Worm (Caenorhabditis elegans) whole organism, early embryonic: ENCODE measurements around the gene lin-46.

Experiments used
- B0310.2 ChIP-seq: sonication (generic microtip); optimal IDR thresholded peaks from 2 replicates; lab custom pipeline; 2016; ENCODE audit warnings: mild to moderate bottlenecking, missing genetic modification characterization, missing compliant biosample characterization
- F13C5.2 ChIP-seq: sonication (generic microtip); optimal IDR thresholded peaks from 2 replicates; lab custom pipeline; 2017; ENCODE audit warnings: mild to moderate bottlenecking, missing genetic modification characterization, inconsistent platforms, missing compliant biosample characterization
- aly-1 ChIP-seq: sonication (generic microtip); optimal IDR thresholded peaks from 2 replicates; lab custom pipeline; 2016; ENCODE audit warnings: missing genetic modification characterization, missing compliant biosample characterization
- ama-1 ChIP-seq: fragments of 150-350 bp; optimal IDR thresholded peaks from 2 replicates; lab custom pipeline; 2014
- ceh-13 ChIP-seq: fragments of 200-800 bp; sonication (Bioruptor generic); optimal IDR thresholded peaks from 2 replicates; lab custom pipeline; 2018; ENCODE audit warnings: mild to moderate bottlenecking, missing genetic modification characterization, missing compliant biosample characterization
- ceh-36 ChIP-seq: sonication (generic microtip); optimal IDR thresholded peaks from 2 replicates; lab custom pipeline; 2016; ENCODE audit warnings: missing genetic modification characterization, inconsistent platforms, missing compliant biosample characterization
- ets-7 ChIP-seq: sonication (generic microtip); optimal IDR thresholded peaks from 2 replicates; lab custom pipeline; 2016; ENCODE audit warnings: missing genotype, missing genetic modification characterization, missing compliant biosample characterization
- flt-1 ChIP-seq: fragments of 200-800 bp; sonication (Bioruptor generic); IDR thresholded peaks from 2 replicates; pipeline ENCODE4 v1.3.6; 2022; ENCODE audit warnings: missing genetic modification characterization, missing compliant biosample characterization
- hmbx-1 ChIP-seq: sonication (generic microtip); optimal IDR thresholded peaks from 2 replicates; lab custom pipeline; 2016; ENCODE audit warnings: mild to moderate bottlenecking, missing genetic modification characterization, missing compliant biosample characterization
- hmg-4 ChIP-seq: fragments of 200-800 bp; sonication (Bioruptor generic); optimal IDR thresholded peaks from 2 replicates; lab custom pipeline; 2018; ENCODE audit warnings: mild to moderate bottlenecking, missing genetic modification characterization, missing compliant biosample characterization
- hnd-1 ChIP-seq: sonication (generic microtip); optimal IDR thresholded peaks from 2 replicates; lab custom pipeline; 2016; ENCODE audit warnings: missing genetic modification characterization, missing compliant biosample characterization
- pes-1 ChIP-seq: fragments of 200-800 bp; sonication (Bioruptor generic); IDR thresholded peaks from 2 replicates; pipeline ENCODE4 v1.3.6; 2022; ENCODE audit warnings: missing genetic modification reagents, missing genetic modification characterization, missing compliant biosample characterization
- scrt-1 ChIP-seq: fragments of 200-800 bp; sonication (Bioruptor generic); IDR thresholded peaks from 2 replicates; pipeline ENCODE4 v1.3.6; 2022; ENCODE audit warnings: missing genetic modification characterization, missing compliant biosample characterization
- sea-1 ChIP-seq: fragments of 200-800 bp; sonication (Bioruptor generic); conservative IDR thresholded peaks from 2 replicates; pipeline ENCODE4 v1.3.6; 2022; ENCODE audit warnings: missing genetic modification characterization, missing compliant biosample characterization
- tbx-11 ChIP-seq: fragments of 200-800 bp; sonication (Bioruptor generic); IDR thresholded peaks from 2 replicates; pipeline ENCODE4 v1.3.6; 2022; ENCODE audit warnings: missing genetic modification characterization, missing compliant biosample characterization
- tbx-37 ChIP-seq: fragments of 200-800 bp; sonication (Bioruptor generic); conservative IDR thresholded peaks from 2 replicates; pipeline ENCODE4 v1.3.6; 2022; ENCODE audit warnings: missing genetic modification reagents, missing genetic modification characterization, missing compliant biosample characterization
- tra-4 ChIP-seq: sonication (generic microtip); optimal IDR thresholded peaks from 2 replicates; lab custom pipeline; 2017; ENCODE audit warnings: missing genetic modification characterization, missing compliant biosample characterization

Gene lin-46

DNA sequence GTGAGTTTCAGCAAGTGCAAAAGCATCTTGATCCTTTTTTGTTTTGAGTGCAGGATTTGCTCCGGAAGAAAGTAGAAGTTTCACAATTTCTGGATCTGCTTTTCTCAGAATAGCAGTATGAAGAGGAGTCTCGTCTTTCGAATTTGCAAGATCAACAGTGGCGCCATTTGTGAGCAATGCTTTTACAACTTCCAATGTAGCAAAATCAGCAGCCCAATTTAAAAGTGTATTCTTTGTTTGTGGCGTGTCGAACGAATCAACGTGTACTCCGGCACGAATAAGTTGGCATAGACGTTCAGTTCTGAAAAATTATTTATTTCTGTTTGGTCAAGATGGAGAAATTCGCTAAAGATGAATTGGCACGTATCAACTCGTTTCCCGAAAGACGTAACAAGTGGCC, 19.0 kb upstream of the lin-46 start, which contains the start of gene T16G1.13:
T16G1.13 (plus strand) TSS at position 301 of the 400 bp plus-strand sequence.
- no peak for TF ChIP-seq ceh-13 (GFP tag; lab: Kevin White, UChicago)
- TF ChIP-seq tra-4 (tag; lab: Kevin White, UChicago): no peak
- no peak for TF ChIP-seq hmbx-1 (tag; lab: Kevin White, UChicago)
- TF ChIP-seq hnd-1 (tag; lab: Kevin White, UChicago): no peak
- TF ChIP-seq B0310.2 (tag; lab: Kevin White, UChicago): no peak
- no peak for TF ChIP-seq sea-1 (GFP tag; lab: Robert Waterston, UW)
- TF ChIP-seq tbx-11: no peak
- TF ChIP-seq hmg-4: no peak
- no peak for TF ChIP-seq ceh-36 (tag; lab: Kevin White, UChicago)
- no peak for TF ChIP-seq scrt-1
- no peak for TF ChIP-seq pes-1 (GFP tag; lab: Robert Waterston, UW)

ce11 chrV:12950812-12951528, 17.7 kb upstream of the lin-46 start, which contains the start of the genes T16G1.9 and T16G1.18:
Gene T16G1.9, minus strand, starts transcription at chrV:12950862.
Gene T16G1.18, plus strand, starts transcription at chrV:12951304.
- TF ChIP-seq tbx-11 (no peak), F13C5.2 (tag; lab: Kevin White, UChicago) (peak; percentile 56)

DNA sequence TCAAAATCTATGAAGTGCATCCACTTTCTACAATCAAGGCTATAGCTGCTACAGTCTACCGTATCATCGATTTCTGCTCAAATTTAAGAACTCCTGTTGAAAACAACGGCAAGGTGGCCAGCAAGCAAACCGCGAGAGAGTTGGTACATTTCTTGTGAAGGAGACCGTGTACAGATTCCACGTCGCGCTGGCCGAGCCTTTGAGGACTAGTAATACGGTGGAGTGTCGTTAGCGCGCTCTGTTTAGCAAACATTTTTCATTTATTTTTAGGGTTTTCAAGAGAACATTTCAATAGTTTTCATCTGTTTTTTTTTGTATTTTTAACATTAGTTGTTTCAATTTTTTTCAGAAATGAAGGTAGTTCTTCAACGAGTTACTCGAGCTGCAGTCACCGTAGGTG, 16.4 kb upstream of the lin-46 start, which contains the start of gene pqn-68:
pqn-68 (plus strand) TSS at position 350 of the 400 bp plus-strand sequence.
- TF ChIP-seq ceh-36 (tag; lab: Kevin White, UChicago) (no peak), aly-1 (tag; lab: Kevin White, UChicago) (no peak), tbx-11 (no peak), hnd-1 (tag; lab: Kevin White, UChicago) (no peak), sea-1 (GFP tag; lab: Robert Waterston, UW) (no peak), hmg-4 (no peak), flt-1 (GFP tag; lab: Robert Waterston, UW) (no peak), F13C5.2 (tag; lab: Kevin White, UChicago) (no peak), scrt-1 (no peak), tbx-37 (no peak; the same call in 1 of the 2 replicates), ama-1 (lab: Kevin White, UChicago) (no peak), B0310.2 (tag; lab: Kevin White, UChicago) (no peak), ceh-13 (GFP tag; lab: Kevin White, UChicago) (no peak), hmbx-1 (tag; lab: Kevin White, UChicago) (no peak), tra-4 (tag; lab: Kevin White, UChicago) (no peak), ets-7 (no peak)

- TF ChIP-seq ceh-13 (GFP tag; lab: Kevin White, UChicago) (no peak), B0310.2 (tag; lab: Kevin White, UChicago) (no peak), ceh-36 (tag; lab: Kevin White, UChicago) (no peak), hnd-1 (tag; lab: Kevin White, UChicago) (no peak), pes-1 (GFP tag; lab: Robert Waterston, UW) (no peak), hmg-4 (no peak), flt-1 (GFP tag; lab: Robert Waterston, UW) (no peak), sea-1 (GFP tag; lab: Robert Waterston, UW) (no peak), aly-1 (tag; lab: Kevin White, UChicago) (no peak), F13C5.2 (tag; lab: Kevin White, UChicago) (no peak), ama-1 (lab: Kevin White, UChicago) (no peak), scrt-1 (no peak), tbx-11 (no peak), tra-4 (tag; lab: Kevin White, UChicago) (no peak), tbx-37 (no peak), ets-7 (no peak), hmbx-1 (tag; lab: Kevin White, UChicago) (no peak)
Measured at ce11 chrV:12953702-12954101, 15.0 kb upstream of the lin-46 start, which contains the start of gene eif-3.K. Gene eif-3.K, plus strand, starts transcription at chrV:12954002.

DNA sequence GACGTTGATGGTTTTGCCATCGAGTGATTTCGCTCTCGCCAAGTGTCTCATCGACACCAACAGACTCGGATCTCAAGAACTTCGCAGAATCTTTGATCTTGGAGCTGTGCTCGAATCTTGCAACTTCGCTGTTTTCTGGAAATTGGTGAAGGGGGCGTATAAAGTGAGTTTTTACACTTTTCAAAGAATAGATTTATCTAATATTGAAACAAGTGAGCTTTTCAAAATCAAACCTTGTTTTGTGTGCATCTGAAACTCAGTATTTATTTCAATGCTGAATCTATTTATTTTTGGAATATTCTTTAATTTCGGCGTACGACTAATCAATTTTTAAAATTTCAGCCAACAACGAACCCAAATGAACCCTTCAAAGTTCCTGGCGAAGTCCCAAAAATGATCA, 14.4 kb upstream of the lin-46 start:
- TF ChIP-seq tbx-11: no peak
- TF ChIP-seq scrt-1: no peak

- TF ChIP-seq aly-1 (tag; lab: Kevin White, UChicago) (no peak), hnd-1 (tag; lab: Kevin White, UChicago) (no peak), ceh-36 (tag; lab: Kevin White, UChicago) (no peak), tra-4 (tag; lab: Kevin White, UChicago) (no peak), tbx-11 (no peak), hmbx-1 (tag; lab: Kevin White, UChicago) (no peak), pes-1 (GFP tag; lab: Robert Waterston, UW) (no peak), ceh-13 (GFP tag; lab: Kevin White, UChicago) (no peak), ets-7 (no peak), F13C5.2 (tag; lab: Kevin White, UChicago) (no peak)
Measured at ce11 chrV:12961085-12961560, 7.5 kb upstream of the lin-46 start, which contains the start of gene mpst-7. Gene mpst-7, minus strand, starts transcription at chrV:12961135.

DNA sequence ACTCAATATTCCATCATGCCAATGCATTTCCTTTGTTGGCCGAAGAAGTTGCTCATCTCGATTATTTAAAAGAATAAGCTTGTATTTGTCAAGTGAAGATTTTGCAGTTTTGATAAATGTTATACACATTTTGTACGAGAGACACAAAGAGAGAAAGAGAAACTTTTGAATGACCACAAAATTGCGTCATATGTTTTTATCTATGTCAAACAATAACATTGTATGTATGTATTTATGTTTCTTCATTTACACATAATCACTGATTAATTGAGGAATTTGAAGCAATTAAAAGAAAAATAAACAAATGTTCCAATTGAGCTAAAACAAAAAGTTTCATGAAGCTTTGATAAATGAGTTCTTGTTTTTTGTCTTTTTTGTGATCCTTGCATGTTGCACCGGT, 5.5 kb upstream of the lin-46 start, which contains the start of gene hrg-9:
hrg-9 (minus strand) TSS at position 152 of the 400 bp plus-strand sequence.
- TF ChIP-seq B0310.2 (tag; lab: Kevin White, UChicago) (no peak), tbx-37 (no peak), scrt-1 (no peak), ceh-13 (GFP tag; lab: Kevin White, UChicago) (no peak), ama-1 (lab: Kevin White, UChicago) (no peak), hmbx-1 (tag; lab: Kevin White, UChicago) (no peak), tra-4 (tag; lab: Kevin White, UChicago) (no peak), flt-1 (GFP tag; lab: Robert Waterston, UW) (no peak), pes-1 (GFP tag; lab: Robert Waterston, UW) (no peak), hnd-1 (tag; lab: Kevin White, UChicago) (no peak), ets-7 (no peak), sea-1 (GFP tag; lab: Robert Waterston, UW) (no peak), ceh-36 (tag; lab: Kevin White, UChicago) (no peak), tbx-11 (no peak), hmg-4 (no peak), F13C5.2 (tag; lab: Kevin White, UChicago) (no peak), aly-1 (tag; lab: Kevin White, UChicago) (no peak)
